Worm (Caenorhabditis elegans) whole organism, early embryonic: Measurements from ENCODE around the gene rcat-1.

Source experiments
- F13C5.2 ChIP-seq: sonication (generic microtip); optimal IDR thresholded peaks from 2 replicates; lab custom pipeline; 2017; ENCODE audit warnings: mild to moderate bottlenecking, missing genetic modification characterization, inconsistent platforms, missing compliant biosample characterization
- ama-1 ChIP-seq: fragments of 150-350 bp; optimal IDR thresholded peaks from 2 replicates; lab custom pipeline; 2014
- ceh-13 ChIP-seq: fragments of 200-800 bp; sonication (Bioruptor generic); optimal IDR thresholded peaks from 2 replicates; lab custom pipeline; 2018; ENCODE audit warnings: mild to moderate bottlenecking, missing genetic modification characterization, missing compliant biosample characterization
- ceh-36 ChIP-seq: sonication (generic microtip); optimal IDR thresholded peaks from 2 replicates; lab custom pipeline; 2016; ENCODE audit warnings: missing genetic modification characterization, inconsistent platforms, missing compliant biosample characterization
- ets-7 ChIP-seq: sonication (generic microtip); optimal IDR thresholded peaks from 2 replicates; lab custom pipeline; 2016; ENCODE audit warnings: missing genotype, missing genetic modification characterization, missing compliant biosample characterization
- flt-1 ChIP-seq: fragments of 200-800 bp; sonication (Bioruptor generic); IDR thresholded peaks from 2 replicates; pipeline ENCODE4 v1.3.6; 2022; ENCODE audit warnings: missing genetic modification characterization, missing compliant biosample characterization
- hmbx-1 ChIP-seq: sonication (generic microtip); optimal IDR thresholded peaks from 2 replicates; lab custom pipeline; 2016; ENCODE audit warnings: mild to moderate bottlenecking, missing genetic modification characterization, missing compliant biosample characterization
- scrt-1 ChIP-seq: fragments of 200-800 bp; sonication (Bioruptor generic); IDR thresholded peaks from 2 replicates; pipeline ENCODE4 v1.3.6; 2022; ENCODE audit warnings: missing genetic modification characterization, missing compliant biosample characterization
- sea-1 ChIP-seq: fragments of 200-800 bp; sonication (Bioruptor generic); conservative IDR thresholded peaks from 2 replicates; pipeline ENCODE4 v1.3.6; 2022; ENCODE audit warnings: missing genetic modification characterization, missing compliant biosample characterization
- tbx-11 ChIP-seq: fragments of 200-800 bp; sonication (Bioruptor generic); IDR thresholded peaks from 2 replicates; pipeline ENCODE4 v1.3.6; 2022; ENCODE audit warnings: missing genetic modification characterization, missing compliant biosample characterization
- tbx-37 ChIP-seq: fragments of 200-800 bp; sonication (Bioruptor generic); conservative IDR thresholded peaks from 2 replicates; pipeline ENCODE4 v1.3.6; 2022; ENCODE audit warnings: missing genetic modification reagents, missing genetic modification characterization, missing compliant biosample characterization

ce11 chrIV:244278-244677, 11.0 kb downstream of the rcat-1 start:
- no peak for TF ChIP-seq ceh-36
- no peak for TF ChIP-seq ama-1 (lab: Kevin White, UChicago)
- no peak for TF ChIP-seq sea-1 (GFP tag; lab: Robert Waterston, UW)
- no peak for TF ChIP-seq tbx-11 (GFP tag; lab: Robert Waterston, UW)
- no peak for TF ChIP-seq ceh-13
- TF ChIP-seq F13C5.2, result no peak
- no peak for TF ChIP-seq flt-1 (GFP tag; lab: Robert Waterston, UW)
- TF ChIP-seq hmbx-1 (tag; lab: Kevin White, UChicago), result no peak
- TF ChIP-seq ets-7 (tag; lab: Kevin White, UChicago), result no peak
- no peak for TF ChIP-seq scrt-1 (GFP tag; lab: Robert Waterston, UW)
- no peak for TF ChIP-seq tbx-37
